Worm (Caenorhabditis elegans) whole organism, early embryonic: ENCODE data around the gene D1054.18.

ENCODE experiments used
- B0310.2 ChIP-seq: sonication (generic microtip); optimal IDR thresholded peaks from 2 replicates; lab custom pipeline; 2016; ENCODE audit warnings: mild to moderate bottlenecking, missing genetic modification characterization, missing compliant biosample characterization
- F13C5.2 ChIP-seq: sonication (generic microtip); optimal IDR thresholded peaks from 2 replicates; lab custom pipeline; 2017; ENCODE audit warnings: mild to moderate bottlenecking, missing genetic modification characterization, inconsistent platforms, missing compliant biosample characterization
- aly-1 ChIP-seq: sonication (generic microtip); optimal IDR thresholded peaks from 2 replicates; lab custom pipeline; 2016; ENCODE audit warnings: missing genetic modification characterization, missing compliant biosample characterization
- ama-1 ChIP-seq: fragments of 150-350 bp; optimal IDR thresholded peaks from 2 replicates; lab custom pipeline; 2014
- ceh-13 ChIP-seq: fragments of 200-800 bp; sonication (Bioruptor generic); optimal IDR thresholded peaks from 2 replicates; lab custom pipeline; 2018; ENCODE audit warnings: mild to moderate bottlenecking, missing genetic modification characterization, missing compliant biosample characterization
- ceh-36 ChIP-seq: sonication (generic microtip); optimal IDR thresholded peaks from 2 replicates; lab custom pipeline; 2016; ENCODE audit warnings: missing genetic modification characterization, inconsistent platforms, missing compliant biosample characterization
- ets-7 ChIP-seq: sonication (generic microtip); optimal IDR thresholded peaks from 2 replicates; lab custom pipeline; 2016; ENCODE audit warnings: missing genotype, missing genetic modification characterization, missing compliant biosample characterization
- flt-1 ChIP-seq: fragments of 200-800 bp; sonication (Bioruptor generic); IDR thresholded peaks from 2 replicates; pipeline ENCODE4 v1.3.6; 2022; ENCODE audit warnings: missing genetic modification characterization, missing compliant biosample characterization
- hmbx-1 ChIP-seq: sonication (generic microtip); optimal IDR thresholded peaks from 2 replicates; lab custom pipeline; 2016; ENCODE audit warnings: mild to moderate bottlenecking, missing genetic modification characterization, missing compliant biosample characterization
- hmg-4 ChIP-seq: fragments of 200-800 bp; sonication (Bioruptor generic); optimal IDR thresholded peaks from 2 replicates; lab custom pipeline; 2018; ENCODE audit warnings: mild to moderate bottlenecking, missing genetic modification characterization, missing compliant biosample characterization
- hnd-1 ChIP-seq: sonication (generic microtip); optimal IDR thresholded peaks from 2 replicates; lab custom pipeline; 2016; ENCODE audit warnings: missing genetic modification characterization, missing compliant biosample characterization
- pes-1 ChIP-seq: fragments of 200-800 bp; sonication (Bioruptor generic); IDR thresholded peaks from 2 replicates; pipeline ENCODE4 v1.3.6; 2022; ENCODE audit warnings: missing genetic modification reagents, missing genetic modification characterization, missing compliant biosample characterization
- scrt-1 ChIP-seq: fragments of 200-800 bp; sonication (Bioruptor generic); IDR thresholded peaks from 2 replicates; pipeline ENCODE4 v1.3.6; 2022; ENCODE audit warnings: missing genetic modification characterization, missing compliant biosample characterization
- sea-1 ChIP-seq: fragments of 200-800 bp; sonication (Bioruptor generic); conservative IDR thresholded peaks from 2 replicates; pipeline ENCODE4 v1.3.6; 2022; ENCODE audit warnings: missing genetic modification characterization, missing compliant biosample characterization
- tbx-11 ChIP-seq: fragments of 200-800 bp; sonication (Bioruptor generic); IDR thresholded peaks from 2 replicates; pipeline ENCODE4 v1.3.6; 2022; ENCODE audit warnings: missing genetic modification characterization, missing compliant biosample characterization
- tbx-37 ChIP-seq: fragments of 200-800 bp; sonication (Bioruptor generic); conservative IDR thresholded peaks from 2 replicates; pipeline ENCODE4 v1.3.6; 2022; ENCODE audit warnings: missing genetic modification reagents, missing genetic modification characterization, missing compliant biosample characterization
- tra-4 ChIP-seq: sonication (generic microtip); optimal IDR thresholded peaks from 2 replicates; lab custom pipeline; 2017; ENCODE audit warnings: missing genetic modification characterization, missing compliant biosample characterization

D1054.18 gene

DNA sequence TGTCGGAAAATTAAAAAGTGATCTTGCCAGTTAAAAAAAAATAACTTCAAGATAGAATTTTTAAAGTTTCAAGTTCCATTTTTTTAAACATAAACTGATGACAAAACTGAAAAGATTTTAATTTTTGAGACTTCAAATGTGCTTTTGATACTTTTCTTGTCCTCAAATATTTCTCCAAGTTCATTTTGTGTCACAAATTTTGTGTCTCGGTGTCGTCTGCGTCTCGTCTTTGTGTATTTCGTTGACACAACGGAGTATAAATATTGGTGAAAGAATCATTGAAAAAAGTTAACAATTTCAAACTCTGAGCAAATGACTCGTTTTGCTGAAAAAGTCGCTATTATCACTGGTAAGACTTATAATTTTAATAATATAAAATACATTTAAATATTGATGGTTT lies 17.0 kb downstream of the D1054.18 start, which contains the start of gene D1054.8:
D1054.8 (plus strand) TSS at position 301 of the 400 bp plus-strand sequence.
- no peak for TF ChIP-seq ama-1
- no peak for TF ChIP-seq hnd-1 (tag; lab: Kevin White, UChicago)
- no peak for TF ChIP-seq hmg-4 (GFP tag; lab: Kevin White, UChicago)
- TF ChIP-seq hmbx-1 (tag; lab: Kevin White, UChicago), result no peak
- no peak for TF ChIP-seq pes-1
- TF ChIP-seq F13C5.2, result no peak
- TF ChIP-seq sea-1, result no peak
- TF ChIP-seq aly-1 (tag; lab: Kevin White, UChicago), result no peak
- TF ChIP-seq ets-7 (tag; lab: Kevin White, UChicago), result no peak
- TF ChIP-seq tra-4 (tag; lab: Kevin White, UChicago), result no peak
- TF ChIP-seq ceh-13 (GFP tag; lab: Kevin White, UChicago), result no peak
- no peak for TF ChIP-seq flt-1 (GFP tag; lab: Robert Waterston, UW)
- no peak for TF ChIP-seq tbx-11
- no peak for TF ChIP-seq B0310.2 (tag; lab: Kevin White, UChicago)
- TF ChIP-seq ceh-36, result no peak
- TF ChIP-seq tbx-37, result no peak
- no peak for TF ChIP-seq scrt-1 (GFP tag; lab: Robert Waterston, UW)

DNA sequence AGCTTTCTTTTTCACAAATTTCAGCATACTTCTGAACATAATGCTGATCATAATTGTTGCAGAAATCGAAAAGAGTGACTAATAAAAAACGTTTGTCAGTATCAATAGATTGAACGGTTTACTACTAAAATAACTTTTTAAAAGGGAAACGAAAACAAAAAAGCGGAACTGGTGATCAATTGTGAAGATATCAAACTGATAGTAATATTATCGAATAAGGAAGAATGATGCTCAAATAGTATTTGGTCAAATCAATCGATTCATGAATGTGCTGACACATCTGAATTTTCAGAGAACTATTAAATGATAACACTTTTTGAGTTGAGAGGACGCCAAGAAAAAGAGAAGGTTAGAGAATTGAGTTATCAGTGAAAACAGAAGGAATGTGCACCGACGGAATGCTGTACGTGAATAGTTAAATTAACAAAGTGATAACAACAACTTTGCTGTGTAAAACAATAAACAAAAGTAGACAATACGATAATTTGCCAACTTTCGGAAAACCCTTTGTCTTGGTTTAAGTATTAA lies 24.4 kb downstream of the D1054.18 start, which contains the start of gene D1054.5:
D1054.5 (minus strand) TSS at position 51 of the 528 bp plus-strand sequence.
- TF ChIP-seq tra-4 (tag; lab: Kevin White, UChicago) (no peak), scrt-1 (GFP tag; lab: Robert Waterston, UW) (no peak), sea-1 (no peak), hmg-4 (GFP tag; lab: Kevin White, UChicago) (no peak), aly-1 (tag; lab: Kevin White, UChicago) (no peak), ama-1 (no peak), ceh-36 (no peak), ceh-13 (GFP tag; lab: Kevin White, UChicago) (no peak), hnd-1 (tag; lab: Kevin White, UChicago) (no peak), tbx-37 (no peak), flt-1 (GFP tag; lab: Robert Waterston, UW) (no peak), hmbx-1 (tag; lab: Kevin White, UChicago) (no peak), B0310.2 (tag; lab: Kevin White, UChicago) (no peak), pes-1 (no peak)

DNA sequence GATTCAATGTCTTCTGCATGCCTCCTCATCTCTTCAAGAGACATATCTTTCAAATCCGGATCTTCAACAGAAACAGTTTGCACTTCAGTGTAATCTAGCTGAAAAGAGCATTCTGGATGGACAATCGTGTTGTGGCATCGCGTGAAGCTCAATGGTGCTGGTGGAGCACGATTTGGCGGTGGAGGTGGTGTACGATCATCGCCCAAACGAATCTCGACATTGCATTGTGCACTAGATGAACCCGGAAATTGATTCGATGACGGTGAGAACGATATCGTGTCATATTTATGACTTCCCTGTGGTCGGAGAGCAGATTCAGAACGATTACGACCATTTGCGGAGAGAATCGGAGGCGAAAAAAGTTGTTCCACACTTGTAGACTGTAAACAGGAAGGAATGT lies 27.8 kb downstream of the D1054.18 start:
- TF ChIP-seq ceh-36, result no peak
- TF ChIP-seq aly-1 (tag; lab: Kevin White, UChicago), result no peak
- no peak for TF ChIP-seq tbx-11

DNA sequence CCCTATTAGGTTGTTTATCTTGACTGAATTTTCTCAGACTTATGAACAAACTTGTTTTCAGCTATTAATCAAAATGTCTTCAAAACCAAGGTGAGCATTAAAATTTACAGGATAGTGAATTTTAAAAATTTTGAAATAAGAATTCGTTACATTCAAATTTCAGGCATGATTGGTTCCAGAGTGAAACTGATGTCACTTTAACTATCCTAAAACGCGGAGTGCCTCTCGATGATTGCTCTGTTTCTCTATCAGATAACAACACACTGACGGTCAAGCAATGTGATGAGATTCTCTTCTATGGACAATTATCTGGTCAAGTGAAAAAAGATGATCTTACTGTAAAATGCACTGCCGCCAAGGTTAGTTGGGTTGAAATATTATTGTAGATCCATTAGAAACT lies 29.6 kb downstream of the D1054.18 start, which contains the start of gene D1054.3:
D1054.3 (plus strand) TSS at position 62 of the 400 bp plus-strand sequence.
- no peak for TF ChIP-seq hmbx-1 (tag; lab: Kevin White, UChicago)
- no peak for TF ChIP-seq sea-1
- TF ChIP-seq tbx-11, result no peak
- TF ChIP-seq aly-1 (tag; lab: Kevin White, UChicago), result no peak
- no peak for TF ChIP-seq ceh-13 (GFP tag; lab: Kevin White, UChicago)
- no peak for TF ChIP-seq ama-1
- TF ChIP-seq flt-1 (GFP tag; lab: Robert Waterston, UW), result no peak
- no peak for TF ChIP-seq tra-4 (tag; lab: Kevin White, UChicago)

DNA sequence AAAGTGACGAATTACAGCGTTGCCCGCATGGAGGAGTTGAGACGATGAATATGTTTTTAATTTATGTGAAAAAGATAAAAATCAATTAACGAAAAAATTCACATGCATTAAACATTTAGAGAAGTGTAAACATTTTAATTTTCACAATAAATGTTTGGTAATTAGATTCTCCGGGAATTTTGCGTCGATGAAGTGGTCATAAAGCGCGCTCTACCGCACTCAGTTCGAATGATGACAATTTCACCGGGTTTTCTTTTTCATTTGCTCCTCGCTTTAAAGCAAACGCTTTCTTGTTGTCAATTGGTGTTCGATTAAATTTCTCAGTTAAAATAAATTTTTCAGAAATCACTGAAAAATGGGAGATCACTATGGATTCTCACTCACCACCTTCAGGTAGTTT lies 31.0 kb downstream of the D1054.18 start, which contains the start of the genes D1054.1 and pas-2:
D1054.1 (minus strand) TSS at position 192 of the 400 bp plus-strand sequence.
pas-2 (plus strand) TSS at position 343 of the 400 bp plus-strand sequence.
- TF ChIP-seq hnd-1 (tag; lab: Kevin White, UChicago) (no peak), hmbx-1 (tag; lab: Kevin White, UChicago) (no peak), F13C5.2 (no peak), ceh-36 (no peak), ama-1 (no peak), tbx-11 (no peak), hmg-4 (GFP tag; lab: Kevin White, UChicago) (no peak), ceh-13 (GFP tag; lab: Kevin White, UChicago) (no peak), flt-1 (GFP tag; lab: Robert Waterston, UW) (no peak), aly-1 (tag; lab: Kevin White, UChicago) (no peak), B0310.2 (tag; lab: Kevin White, UChicago) (no peak), ets-7 (tag; lab: Kevin White, UChicago) (no peak), scrt-1 (GFP tag; lab: Robert Waterston, UW) (no peak), pes-1 (no peak), sea-1 (no peak), tbx-37 (no peak), tra-4 (tag; lab: Kevin White, UChicago) (no peak)

DNA sequence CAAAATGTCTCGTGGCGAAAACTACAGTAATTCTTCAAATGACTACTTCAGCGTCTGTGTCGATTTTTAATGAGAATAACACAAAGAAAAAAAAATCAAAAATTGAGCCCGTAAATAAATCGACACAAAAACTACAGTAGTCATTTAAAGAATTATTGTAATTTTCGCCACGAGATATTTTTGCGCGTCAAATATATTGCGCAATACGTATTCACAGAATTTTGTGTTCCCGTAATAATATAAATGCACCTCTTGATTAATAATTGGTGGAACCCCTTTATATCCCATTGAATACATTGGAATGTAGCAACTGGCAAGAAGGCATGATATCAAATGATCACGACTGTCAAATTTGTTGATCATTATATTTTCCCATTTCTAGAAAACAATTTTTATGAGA lies 32.1 kb downstream of the D1054.18 start:
- TF ChIP-seq hmbx-1 (tag; lab: Kevin White, UChicago) (no peak), ets-7 (tag; lab: Kevin White, UChicago) (no peak), ceh-13 (GFP tag; lab: Kevin White, UChicago) (no peak), tbx-11 (no peak), tbx-37 (no peak), hmg-4 (GFP tag; lab: Kevin White, UChicago) (no peak), ceh-36 (no peak), ama-1 (no peak), B0310.2 (tag; lab: Kevin White, UChicago) (no peak), scrt-1 (GFP tag; lab: Robert Waterston, UW) (no peak), F13C5.2 (no peak), tra-4 (tag; lab: Kevin White, UChicago) (no peak), pes-1 (no peak), aly-1 (tag; lab: Kevin White, UChicago) (no peak)

DNA sequence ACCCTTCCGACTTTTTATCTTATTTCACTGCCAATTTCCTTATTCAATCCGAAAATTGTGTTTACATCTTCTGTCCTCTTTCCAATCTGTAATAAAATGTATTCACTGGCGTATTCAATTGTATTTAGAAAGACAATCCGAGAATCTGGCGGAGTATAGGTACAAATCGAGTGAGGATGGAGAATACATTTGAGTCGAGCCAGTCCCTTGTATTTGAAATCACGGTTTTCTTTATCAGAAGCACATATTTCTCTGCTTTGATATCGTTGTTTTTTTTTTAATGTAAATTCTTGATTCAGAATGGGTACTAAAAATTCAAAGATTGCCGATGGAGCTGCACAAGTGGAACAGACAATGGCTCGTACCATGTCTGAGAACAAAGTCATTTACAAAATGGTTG lies 36.9 kb downstream of the D1054.18 start, which contains the start of gene ocr-1:
ocr-1 (plus strand) TSS at position 301 of the 400 bp plus-strand sequence.
- TF ChIP-seq tbx-37, result no peak
- TF ChIP-seq aly-1 (tag; lab: Kevin White, UChicago), result no peak
- TF ChIP-seq ceh-36, result no peak
- TF ChIP-seq hmbx-1 (tag; lab: Kevin White, UChicago), result no peak
- TF ChIP-seq sea-1, result no peak
- no peak for TF ChIP-seq ets-7 (tag; lab: Kevin White, UChicago)
- no peak for TF ChIP-seq hmg-4 (GFP tag; lab: Kevin White, UChicago)
- no peak for TF ChIP-seq ceh-13 (GFP tag; lab: Kevin White, UChicago)
- no peak for TF ChIP-seq tra-4 (tag; lab: Kevin White, UChicago)
- TF ChIP-seq B0310.2 (tag; lab: Kevin White, UChicago), result no peak
